Fruit fly (Drosophila melanogaster): ENCODE results near the gene Ctps.

Ctps gene

dm6 chr3L:15097878-15098520, at the start of gene Ctps:
Ctps (plus strand) TSS chr3L:15097914.
- TF ChIP-seq Mio (GFP tag; optimal IDR thresholded peaks at IDR 0.05) (no peak), Rel (GFP tag; optimal IDR thresholded peaks at IDR 0.05) (no peak), Rel (tag; optimal IDR thresholded peaks at IDR 0.05) (peak; percentile 61), N (GFP tag; optimal IDR thresholded peaks at IDR 0.05) (no peak), Dif (GFP tag; optimal IDR thresholded peaks at IDR 0.05; ENCODE audit: partially characterized antibody) (no peak), sv (GFP tag; optimal IDR thresholded peaks at IDR 0.05) (no peak), dsf (GFP tag; optimal IDR thresholded peaks at IDR 0.05; ENCODE audit: borderline replicate concordance) (no peak), Hnf4 (GFP tag; optimal IDR thresholded peaks at IDR 0.05) (peak; percentile 54), rgr (GFP tag; optimal IDR thresholded peaks at IDR 0.05) (peak; percentile 27), CG32264 (GFP tag; optimal IDR thresholded peaks at IDR 0.05) (no peak), HLH106 (tag; optimal IDR thresholded peaks at IDR 0.05) (peak; percentile 2), Myc (optimal IDR thresholded peaks at IDR 0.05) (no peak), woc (GFP tag; optimal IDR thresholded peaks at IDR 0.05) (no peak), br (GFP tag; optimal IDR thresholded peaks at IDR 0.05) (no peak), ey (GFP tag; optimal IDR thresholded peaks at IDR 0.05) (no peak), tai (GFP tag; optimal IDR thresholded peaks at IDR 0.05) (no peak), Hr83 (GFP tag; optimal IDR thresholded peaks at IDR 0.05; ENCODE audit: poor library complexity, severe bottlenecking) (peak; percentile 51), CG9705 (GFP tag; optimal IDR thresholded peaks at IDR 0.05) (no peak), Jra (GFP tag; optimal IDR thresholded peaks at IDR 0.05) (peak; percentile 35), dl (GFP tag; optimal IDR thresholded peaks at IDR 0.05; ENCODE audit: insufficient read depth in 1 of 2, partially characterized antibody in 2 of 2) (no peak), Abd-B (GFP tag; optimal IDR thresholded peaks at IDR 0.05) (no peak), Sp1 (GFP tag; optimal IDR thresholded peaks at IDR 0.05) (no peak), Dfd (GFP tag; optimal IDR thresholded peaks at IDR 0.05) (no peak), fru (GFP tag; optimal IDR thresholded peaks at IDR 0.05) (no peak), lola (GFP tag; optimal IDR thresholded peaks at IDR 0.05) (no peak), usp (GFP tag; optimal IDR thresholded peaks at IDR 0.05) (no peak), jim (GFP tag; optimal IDR thresholded peaks at IDR 0.05) (no peak), foxo (GFP tag; optimal IDR thresholded peaks at IDR 0.05) (peak in 1 of 2 experiments; percentile 38), psq (GFP tag; optimal IDR thresholded peaks at IDR 0.05) (no peak), brk (GFP tag; optimal IDR thresholded peaks at IDR 0.05) (peak; percentile 16), sage (GFP tag; optimal IDR thresholded peaks at IDR 0.05) (no peak), pan (optimal IDR thresholded peaks at IDR 0.05) (no peak), dmrt93B (GFP tag; optimal IDR thresholded peaks at IDR 0.05) (no peak), OdsH (GFP tag; optimal IDR thresholded peaks at IDR 0.05) (no peak), Hr78 (GFP tag; optimal IDR thresholded peaks at IDR 0.05) (no peak), h (GFP tag; optimal IDR thresholded peaks at IDR 0.05) (peak; percentile 38), Vsx2 (GFP tag; optimal IDR thresholded peaks at IDR 0.05; ENCODE audit: partially characterized antibody) (no peak), GATAd (GFP tag; optimal IDR thresholded peaks at IDR 0.05) (no peak), CrebA (GFP tag; optimal IDR thresholded peaks at IDR 0.05; ENCODE audit: borderline replicate concordance) (no peak)

- TF ChIP-seq woc (GFP tag; optimal IDR thresholded peaks at IDR 0.05): no peak
- no peak for TF ChIP-seq lola (GFP tag; optimal IDR thresholded peaks at IDR 0.05)
- TF ChIP-seq dmrt93B (GFP tag; optimal IDR thresholded peaks at IDR 0.05): no peak
- peak; percentile 12 for TF ChIP-seq Myc (optimal IDR thresholded peaks at IDR 0.05)
- TF ChIP-seq h (GFP tag; optimal IDR thresholded peaks at IDR 0.05): no peak
- no peak for TF ChIP-seq OdsH (GFP tag; optimal IDR thresholded peaks at IDR 0.05)
These were observed 49.6 kb upstream of the Ctps start for dm6 chr3L:15048091-15048490.

dm6 chr3L:15049395-15049794, 48.3 kb upstream of the Ctps start, which contains the start of gene CG43678:
CG43678 (minus strand) TSS chr3L:15049495.
- TF ChIP-seq h (GFP tag; optimal IDR thresholded peaks at IDR 0.05): no peak
- no peak for TF ChIP-seq dmrt93B (GFP tag; optimal IDR thresholded peaks at IDR 0.05)

Data from whole organism, wandering third instar larva.